Worm (Caenorhabditis elegans) whole organism, L1 larva: ENCODE data around the gene F46C5.6.

ENCODE experiments used
- C34B4.2 ChIP-seq: sonication (generic microtip); optimal IDR thresholded peaks from 2 replicates; lab custom pipeline; 2017; ENCODE audit warnings: mild to moderate bottlenecking, missing genetic modification characterization, missing compliant biosample characterization
- F16B12.6 ChIP-seq: fragments of 150-350 bp; optimal IDR thresholded peaks from 2 replicates; lab custom pipeline; 2014; ENCODE audit warnings: missing biosample characterization, missing genetic modification characterization
- Y116A8C.19 ChIP-seq: sonication (generic microtip); optimal IDR thresholded peaks from 2 replicates; lab custom pipeline; 2016; ENCODE audit warnings: missing compliant biosample characterization, missing genetic modification characterization, borderline replicate concordance
- ceh-63 ChIP-seq: fragments of 200-800 bp; sonication (Bioruptor generic); optimal IDR thresholded peaks from 2 replicates; lab custom pipeline; 2018; ENCODE audit warnings: mild to moderate bottlenecking, missing genetic modification characterization, missing compliant biosample characterization
- ceh-88 ChIP-seq: fragments of 200-800 bp; sonication (Bioruptor generic); IDR thresholded peaks from 2 replicates; pipeline ENCODE4 v1.3.6; 2022; ENCODE audit warnings: missing genetic modification characterization, missing compliant biosample characterization
- ceh-90 ChIP-seq: sonication (generic microtip); optimal IDR thresholded peaks from 2 replicates; lab custom pipeline; 2016; ENCODE audit warnings: missing genetic modification characterization, missing compliant biosample characterization
- dpl-1 ChIP-seq, 3 experiments: fragments of 150-350 bp in 2 of 3; sonication (generic microtip) in 1 of 3; optimal IDR thresholded peaks; 2 replicates each; lab custom pipeline; 2014 to 2017; ENCODE audit warnings: missing biosample characterization in 3 of 3, missing genetic modification characterization in 3 of 3, missing genetic modification reagents in 3 of 3
- efl-1 ChIP-seq, 4 experiments: fragments of 150-350 bp; optimal IDR thresholded peaks in 3 of 4; peaks in 1 of 4; 1 replicate in 1 of 4; 2 replicates in 3 of 4; lab custom pipeline; 2014; ENCODE audit warnings: missing biosample characterization in 2 of 4, missing genetic modification characterization in 2 of 4, missing genetic modification reagents in 2 of 4
- efl-3 ChIP-seq: fragments of 200-800 bp; sonication (Bioruptor generic); optimal IDR thresholded peaks from 2 replicates; lab custom pipeline; 2018; ENCODE audit warnings: mild to moderate bottlenecking, missing genetic modification characterization, missing compliant biosample characterization
- egl-27 ChIP-seq, 2 experiments: fragments of 150-350 bp in 1 of 2; sonication (generic microtip); optimal IDR thresholded peaks; 3 replicates each; lab custom pipeline; 2017 to 2018; ENCODE audit warnings: missing biosample characterization in 2 of 2, missing genetic modification characterization in 2 of 2, missing genetic modification reagents in 2 of 2
- fkh-4 ChIP-seq: sonication (generic microtip); optimal IDR thresholded peaks from 2 replicates; lab custom pipeline; 2016; ENCODE audit warnings: missing compliant biosample characterization, missing genetic modification characterization, borderline replicate concordance
- fkh-8 ChIP-seq: sonication (generic microtip); optimal IDR thresholded peaks from 2 replicates; lab custom pipeline; 2016; ENCODE audit warnings: mild to moderate bottlenecking, missing genetic modification characterization, missing compliant biosample characterization
- hlh-17 ChIP-seq: fragments of 200-800 bp; sonication (Bioruptor generic); optimal IDR thresholded peaks from 2 replicates; lab custom pipeline; 2018; ENCODE audit warnings: missing genetic modification characterization, mild to moderate bottlenecking, missing compliant biosample characterization, moderate library complexity, borderline replicate concordance
- hpl-2 ChIP-seq: fragments of 150-350 bp; optimal IDR thresholded peaks from 2 replicates; lab custom pipeline; 2014; ENCODE audit warnings: missing biosample characterization, missing genetic modification reagents, missing genetic modification characterization
- irx-1 ChIP-seq: sonication (generic microtip); optimal IDR thresholded peaks from 2 replicates; lab custom pipeline; 2016; ENCODE audit warnings: missing genetic modification characterization, missing compliant biosample characterization
- lin-13 ChIP-seq: fragments of 150-350 bp; optimal IDR thresholded peaks from 2 replicates; lab custom pipeline; 2014; ENCODE audit warnings: missing biosample characterization, missing genetic modification reagents, missing genetic modification characterization
- lin-14 ChIP-seq: fragments of 200-800 bp; sonication (Bioruptor generic); optimal IDR thresholded peaks from 2 replicates; lab custom pipeline; 2018; ENCODE audit warnings: mild to moderate bottlenecking, missing genetic modification characterization, moderate library complexity, missing compliant biosample characterization
- lin-15B ChIP-seq: fragments of 150-350 bp; sonication (generic microtip); optimal IDR thresholded peaks from 3 replicates; lab custom pipeline; 2014; ENCODE audit warnings: missing biosample characterization, missing genetic modification characterization
- lin-35 ChIP-seq, 2 experiments: fragments of 150-350 bp; optimal IDR thresholded peaks; 2 replicates each; lab custom pipeline; 2014; ENCODE audit warnings: missing biosample characterization in 2 of 2, missing genetic modification characterization in 2 of 2, missing genetic modification reagents in 2 of 2
- lsy-2 ChIP-seq, 2 experiments: fragments of 150-350 bp; optimal IDR thresholded peaks; 2 replicates each; lab custom pipeline; 2014; ENCODE audit warnings: missing biosample characterization in 2 of 2, missing genetic modification characterization in 2 of 2
- mdl-1 ChIP-seq, 2 experiments: fragments of 150-350 bp; optimal IDR thresholded peaks; 2 replicates each; lab custom pipeline; 2014 to 2017; ENCODE audit warnings: missing biosample characterization in 2 of 2, missing genetic modification characterization in 2 of 2, inconsistent platforms in 1 of 2
- nhr-11 ChIP-seq: fragments of 150-350 bp; optimal IDR thresholded peaks from 2 replicates; lab custom pipeline; 2014; ENCODE audit warnings: missing biosample characterization, missing genetic modification characterization
- nhr-20 ChIP-seq: sonication (generic microtip); optimal IDR thresholded peaks from 2 replicates; lab custom pipeline; 2016; ENCODE audit warnings: mild to moderate bottlenecking, missing genetic modification characterization, missing compliant biosample characterization
- nhr-47 ChIP-seq: sonication (generic microtip); optimal IDR thresholded peaks from 2 replicates; lab custom pipeline; 2016; ENCODE audit warnings: mild to moderate bottlenecking, missing genetic modification characterization, moderate library complexity, missing compliant biosample characterization
- nhr-71 ChIP-seq: sonication (generic microtip); optimal IDR thresholded peaks from 2 replicates; lab custom pipeline; 2016; ENCODE audit warnings: mild to moderate bottlenecking, missing genetic modification characterization, moderate library complexity, missing compliant biosample characterization
- nhr-77 ChIP-seq: fragments of 150-350 bp; optimal IDR thresholded peaks from 2 replicates; lab custom pipeline; 2014; ENCODE audit warnings: missing biosample characterization, missing genetic modification characterization
- nhr-84 ChIP-seq: sonication (generic microtip); optimal IDR thresholded peaks from 2 replicates; lab custom pipeline; 2017; ENCODE audit warnings: missing biosample characterization, missing genetic modification characterization
- pag-3 ChIP-seq: sonication (generic microtip); optimal IDR thresholded peaks from 2 replicates; lab custom pipeline; 2017; ENCODE audit warnings: missing genetic modification characterization, mild to moderate bottlenecking, missing compliant biosample characterization, antibody characterized with exemption, borderline replicate concordance; ENCODE audit not compliant: insufficient read depth
- rnt-1 ChIP-seq: sonication (generic microtip); optimal IDR thresholded peaks from 2 replicates; lab custom pipeline; 2016; ENCODE audit warnings: mild to moderate bottlenecking, missing genetic modification characterization, moderate library complexity, missing compliant biosample characterization
- skn-1 ChIP-seq: fragments of 150-350 bp; optimal IDR thresholded peaks from 2 replicates; lab custom pipeline; 2014; ENCODE audit warnings: missing biosample characterization, missing genetic modification characterization
- snpc-4 ChIP-seq: fragments of 150-350 bp; optimal IDR thresholded peaks from 2 replicates; lab custom pipeline; 2014; ENCODE audit warnings: missing biosample characterization, missing genetic modification characterization
- snu-23 ChIP-seq: sonication (generic microtip); optimal IDR thresholded peaks from 2 replicates; lab custom pipeline; 2016; ENCODE audit warnings: missing genetic modification characterization, missing compliant biosample characterization
- sup-37 ChIP-seq: fragments of 200-800 bp; sonication (Bioruptor generic); optimal IDR thresholded peaks from 2 replicates; lab custom pipeline; 2018; ENCODE audit warnings: mild to moderate bottlenecking, missing genetic modification characterization, missing compliant biosample characterization
- swsn-7 ChIP-seq: sonication (generic microtip); optimal IDR thresholded peaks from 2 replicates; lab custom pipeline; 2016; ENCODE audit warnings: missing genetic modification characterization, missing compliant biosample characterization
- tlp-1 ChIP-seq: fragments of 150-350 bp; optimal IDR thresholded peaks from 2 replicates; lab custom pipeline; 2014; ENCODE audit warnings: missing biosample characterization, missing genetic modification characterization
- unc-62 ChIP-seq: fragments of 150-350 bp; optimal IDR thresholded peaks from 2 replicates; lab custom pipeline; 2014; ENCODE audit warnings: missing biosample characterization, missing genetic modification reagents, missing genetic modification characterization
- unc-98 ChIP-seq: fragments of 200-800 bp; sonication (Bioruptor generic); IDR thresholded peaks from 2 replicates; pipeline ENCODE4 v1.3.6; 2022; ENCODE audit warnings: missing genetic modification characterization, missing compliant biosample characterization
- zip-4 ChIP-seq: fragments of 200-800 bp; sonication (Bioruptor generic); optimal IDR thresholded peaks from 2 replicates; lab custom pipeline; 2018; ENCODE audit warnings: mild to moderate bottlenecking, missing genetic modification characterization, moderate library complexity, missing compliant biosample characterization

The F46C5.6 gene

ce11 chrII:8844465-8845126 lies at the start of gene F46C5.6 (continued):
- TF ChIP-seq snu-23 (GFP tag; lab: Kevin White, UChicago) (peak; percentile 45), lin-13 (GFP tag; lab: Kevin White, UChicago) (no peak), unc-98 (GFP tag; lab: Robert Waterston, UW) (no peak), tlp-1 (tag; lab: Kevin White, UChicago) (no peak), irx-1 (no peak), unc-62 (no peak), mdl-1 (tag; optimal IDR thresholded peaks at IDR 0.05; lab: Kevin White, UChicago) (no peak), F16B12.6 (tag; lab: Kevin White, UChicago) (no peak), egl-27 (tag; optimal IDR thresholded peaks at IDR 0.05; lab: Kevin White, UChicago) (no peak), hpl-2 (GFP tag; lab: Kevin White, UChicago) (no peak), zip-4 (GFP tag; lab: Kevin White, UChicago) (no peak), swsn-7 (tag; lab: Kevin White, UChicago) (peak; percentile 9), hlh-17 (GFP tag; lab: Kevin White, UChicago) (no peak), ceh-88 (GFP tag; lab: Robert Waterston, UW) (no peak), Y116A8C.19 (no peak), fkh-4 (tag; lab: Kevin White, UChicago) (no peak), nhr-71 (tag; lab: Kevin White, UChicago) (peak; percentile 73), nhr-11 (no peak), skn-1 (tag; lab: Kevin White, UChicago) (no peak), ceh-63 (no peak), nhr-20 (tag; lab: Kevin White, UChicago) (peak; percentile 39), snpc-4 (tag; lab: Kevin White, UChicago) (no peak), C34B4.2 (no peak), lin-15B (tag; lab: Kevin White, UChicago) (no peak), lin-35 (GFP tag; optimal IDR thresholded peaks at IDR 0.05; lab: Kevin White, UChicago) (peak in 1 of 2 experiments; percentile 13), sup-37 (GFP tag; lab: Kevin White, UChicago) (no peak), ceh-90 (tag; lab: Kevin White, UChicago) (no peak), nhr-84 (tag; lab: Kevin White, UChicago) (no peak), nhr-47 (tag; lab: Kevin White, UChicago) (no peak), nhr-77 (tag; lab: Kevin White, UChicago) (no peak)

DNA sequence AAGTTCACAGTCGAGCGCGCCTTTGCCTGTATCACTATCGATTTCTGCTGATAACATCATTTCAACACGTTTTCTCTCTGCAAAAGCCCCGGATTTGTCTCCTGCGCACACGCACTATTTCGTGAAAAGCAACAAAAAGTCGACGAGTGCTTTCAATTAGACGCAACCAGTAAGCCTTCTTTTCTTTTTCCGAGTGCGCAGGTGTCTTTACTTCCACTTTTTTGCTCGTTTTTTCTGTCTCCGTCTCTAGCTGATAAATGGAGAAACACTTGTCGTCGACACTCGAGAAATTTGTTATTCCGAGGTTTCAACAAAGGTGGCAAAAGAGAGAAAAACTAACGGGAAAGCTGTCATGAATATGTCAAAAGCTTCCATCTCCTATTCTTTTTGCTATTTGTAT lies 47.3 kb upstream of the F46C5.6 start:
- TF ChIP-seq C34B4.2 (no peak), lin-14 (GFP tag; lab: Kevin White, UChicago) (peak; percentile 61), rnt-1 (no peak), fkh-8 (tag; lab: Kevin White, UChicago) (peak; percentile 44), nhr-77 (tag; lab: Kevin White, UChicago) (peak; percentile 33)
- TF ChIP-seq, all 84 proteins: peak for 3

- TF ChIP-seq pag-3 (tag; lab: Kevin White, UChicago) (no peak), dpl-1 (GFP tag; optimal IDR thresholded peaks at IDR 0.05; lab: Kevin White, UChicago) (peak in 2 of 3 experiments; percentile 32 to 45), lsy-2 (tag; optimal IDR thresholded peaks at IDR 0.05; lab: Kevin White, UChicago) (peak in 1 of 2 experiments; percentile 76), nhr-77 (tag; lab: Kevin White, UChicago) (no peak), efl-3 (no peak), efl-1 (optimal IDR thresholded peaks at IDR 0.05; lab: Kevin White, UChicago) (peak in 1 of 2 experiments; percentile 17), efl-1 (GFP tag; optimal IDR thresholded peaks at IDR 0.05 in 1 of 2; lab: Kevin White, UChicago) (peak; percentile 51 to 72), lin-35 (GFP tag; optimal IDR thresholded peaks at IDR 0.05; lab: Kevin White, UChicago) (peak in 1 of 2 experiments; percentile 41)
Measured at ce11 chrII:8891042-8891441, 46.7 kb upstream of the F46C5.6 start.
